Worm (Caenorhabditis elegans) whole organism, midembryonic: ENCODE results near the gene C50B8.6.

Experiments used
- T22C8.4 ChIP-seq: fragments of 200-800 bp; sonication (Bioruptor generic); IDR thresholded peaks from 2 replicates; pipeline ENCODE4 v1.3.6; 2022; ENCODE audit warnings: missing genetic modification characterization, missing compliant biosample characterization
- cog-1 ChIP-seq: sonication (generic microtip); optimal IDR thresholded peaks from 2 replicates; lab custom pipeline; 2016; ENCODE audit warnings: missing genetic modification characterization, missing compliant biosample characterization
- flt-1 ChIP-seq: fragments of 200-800 bp; sonication (Bioruptor generic); IDR thresholded peaks from 2 replicates; pipeline ENCODE4 v1.3.6; 2022; ENCODE audit warnings: missing genetic modification characterization, missing compliant biosample characterization
- klf-2 ChIP-seq: fragments of 200-800 bp; sonication (Bioruptor generic); conservative IDR thresholded peaks from 2 replicates; pipeline ENCODE4 v1.3.6; 2022; ENCODE audit warnings: missing genetic modification reagents, missing genetic modification characterization, missing compliant biosample characterization
- med-1 ChIP-seq: sonication (generic microtip); optimal IDR thresholded peaks from 2 replicates; lab custom pipeline; 2017; ENCODE audit warnings: missing genetic modification characterization, mild to moderate bottlenecking, missing compliant biosample characterization, antibody characterized with exemption, missing genetic modification reagents; ENCODE audit not compliant: insufficient read depth
- ref-1 ChIP-seq: fragments of 200-800 bp; sonication (Bioruptor generic); conservative IDR thresholded peaks from 2 replicates; pipeline ENCODE4 v1.3.6; 2022; ENCODE audit warnings: missing genetic modification reagents, missing genetic modification characterization, missing compliant biosample characterization
- tab-1 ChIP-seq: fragments of 200-800 bp; sonication (Bioruptor generic); IDR thresholded peaks from 2 replicates; pipeline ENCODE4 v1.3.6; 2022; ENCODE audit warnings: missing genetic modification characterization, missing compliant biosample characterization
- ztf-23 ChIP-seq: fragments of 200-800 bp; sonication (Bioruptor generic); IDR thresholded peaks from 2 replicates; pipeline ENCODE4 v1.3.6; 2022; ENCODE audit warnings: missing genetic modification reagents, missing genetic modification characterization, missing compliant biosample characterization
- ztf-29 ChIP-seq: fragments of 200-800 bp; sonication (Bioruptor generic); IDR thresholded peaks from 2 replicates; pipeline ENCODE4 v1.3.6; 2022; ENCODE audit warnings: missing genetic modification reagents, missing genetic modification characterization, missing compliant biosample characterization

The C50B8.6 gene

DNA sequence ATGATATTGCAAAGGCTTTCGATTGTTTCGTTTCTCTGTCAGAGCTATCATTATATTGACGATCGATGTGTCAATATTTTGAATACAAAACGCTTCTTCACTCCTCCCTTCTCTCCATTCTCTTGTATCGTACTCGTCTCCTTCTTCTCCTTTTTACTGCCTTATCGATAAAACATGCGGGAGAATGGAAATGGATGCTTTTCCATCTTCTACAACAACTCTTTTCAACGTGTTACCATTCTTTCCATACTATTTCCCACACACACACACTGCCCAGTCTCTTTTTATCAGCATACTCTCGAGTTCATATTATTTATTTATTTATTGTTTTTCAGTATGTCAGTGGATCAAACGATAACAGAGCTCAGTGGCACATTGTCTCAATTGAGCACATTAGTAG, at the start of gene C50B8.6:
Gene C50B8.6, plus strand, starts transcription at position 336 of the 400 bp plus-strand sequence.
- TF ChIP-seq tab-1 (GFP tag; lab: Robert Waterston, UW) (no peak), ztf-23 (GFP tag; lab: Robert Waterston, UW) (no peak), ref-1 (GFP tag; lab: Robert Waterston, UW) (no peak), T22C8.4 (GFP tag; lab: Robert Waterston, UW) (no peak)

DNA sequence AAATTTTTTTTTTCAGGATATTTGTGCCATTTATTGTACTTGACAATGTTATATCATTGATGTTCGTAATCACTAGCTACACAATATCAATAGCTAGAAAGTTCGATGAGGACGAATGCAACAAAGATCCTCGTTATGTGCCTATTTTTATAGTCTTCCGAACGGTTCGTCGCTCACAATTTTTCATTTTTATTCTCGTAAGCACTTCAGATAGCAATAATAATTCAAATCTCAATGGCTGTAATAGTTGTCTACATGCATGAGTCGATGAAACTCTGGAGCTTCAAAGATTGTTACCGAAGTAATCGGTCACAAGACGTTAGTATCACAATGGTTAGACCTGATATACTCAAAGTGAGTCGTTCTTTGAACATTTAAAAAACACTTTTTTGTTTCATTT, 49.6 kb upstream of the C50B8.6 start:
- TF ChIP-seq flt-1 (GFP tag; lab: Robert Waterston, UW) (no peak), ref-1 (GFP tag; lab: Robert Waterston, UW) (no peak), ztf-29 (GFP tag; lab: Robert Waterston, UW) (no peak), tab-1 (GFP tag; lab: Robert Waterston, UW) (no peak), med-1 (GFP tag; lab: Kevin White, UChicago) (no peak), cog-1 (tag; lab: Kevin White, UChicago) (no peak), T22C8.4 (GFP tag; lab: Robert Waterston, UW) (no peak), ztf-23 (GFP tag; lab: Robert Waterston, UW) (no peak), klf-2 (GFP tag; lab: Robert Waterston, UW) (no peak)

DNA sequence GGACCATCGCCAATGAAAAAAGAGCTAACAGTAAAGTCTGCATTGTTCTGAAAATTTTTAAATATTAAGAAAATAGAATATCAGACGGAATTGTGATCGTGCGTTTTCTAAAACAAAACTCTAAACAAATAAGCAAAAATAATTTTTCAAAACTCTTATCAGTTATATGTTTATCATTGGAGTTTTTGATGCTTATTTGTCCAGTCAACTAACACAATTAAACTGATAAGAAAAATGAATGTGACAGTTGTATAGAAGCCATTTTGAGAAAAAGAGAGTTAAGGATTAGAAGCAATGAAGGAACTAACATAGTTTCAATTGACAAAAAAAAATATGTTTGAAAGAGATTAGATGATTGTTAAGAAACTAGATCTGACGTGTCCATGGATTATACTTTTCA, 48.1 kb upstream of the C50B8.6 start, which contains the start of gene ttr-44:
Gene ttr-44, minus strand, starts transcription at position 47 of the 400 bp plus-strand sequence.
- TF ChIP-seq ref-1 (GFP tag; lab: Robert Waterston, UW): no peak
- no peak for TF ChIP-seq ztf-29 (GFP tag; lab: Robert Waterston, UW)
- TF ChIP-seq tab-1 (GFP tag; lab: Robert Waterston, UW): no peak
- TF ChIP-seq cog-1 (tag; lab: Kevin White, UChicago): no peak
- TF ChIP-seq T22C8.4 (GFP tag; lab: Robert Waterston, UW): no peak
- TF ChIP-seq med-1 (GFP tag; lab: Kevin White, UChicago): no peak
- TF ChIP-seq ztf-23 (GFP tag; lab: Robert Waterston, UW): no peak
- TF ChIP-seq klf-2 (GFP tag; lab: Robert Waterston, UW): no peak

DNA sequence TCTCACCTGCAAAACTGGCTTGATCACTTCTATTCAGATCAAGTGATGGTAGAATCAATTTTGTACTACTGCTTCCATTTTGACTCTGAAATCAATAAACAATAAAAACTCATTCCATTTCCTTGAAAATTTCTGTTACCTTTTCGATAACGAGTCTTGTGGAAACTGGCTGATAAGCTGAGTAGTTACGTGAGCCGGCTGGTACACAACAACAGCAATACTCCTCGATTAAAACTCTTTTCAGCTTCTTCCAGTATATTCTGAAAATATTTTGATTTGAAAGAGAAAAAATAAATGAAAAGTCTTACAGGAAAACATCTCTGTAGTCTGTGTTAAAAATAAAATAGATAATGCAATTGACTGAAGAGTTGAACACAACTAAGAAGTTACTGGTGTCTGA, 46.3 kb upstream of the C50B8.6 start:
- TF ChIP-seq flt-1 (GFP tag; lab: Robert Waterston, UW) (no peak), klf-2 (GFP tag; lab: Robert Waterston, UW) (no peak), med-1 (GFP tag; lab: Kevin White, UChicago) (no peak), cog-1 (tag; lab: Kevin White, UChicago) (no peak), T22C8.4 (GFP tag; lab: Robert Waterston, UW) (no peak), ztf-29 (GFP tag; lab: Robert Waterston, UW) (no peak), ref-1 (GFP tag; lab: Robert Waterston, UW) (no peak), ztf-23 (GFP tag; lab: Robert Waterston, UW) (no peak), tab-1 (GFP tag; lab: Robert Waterston, UW) (no peak)

DNA sequence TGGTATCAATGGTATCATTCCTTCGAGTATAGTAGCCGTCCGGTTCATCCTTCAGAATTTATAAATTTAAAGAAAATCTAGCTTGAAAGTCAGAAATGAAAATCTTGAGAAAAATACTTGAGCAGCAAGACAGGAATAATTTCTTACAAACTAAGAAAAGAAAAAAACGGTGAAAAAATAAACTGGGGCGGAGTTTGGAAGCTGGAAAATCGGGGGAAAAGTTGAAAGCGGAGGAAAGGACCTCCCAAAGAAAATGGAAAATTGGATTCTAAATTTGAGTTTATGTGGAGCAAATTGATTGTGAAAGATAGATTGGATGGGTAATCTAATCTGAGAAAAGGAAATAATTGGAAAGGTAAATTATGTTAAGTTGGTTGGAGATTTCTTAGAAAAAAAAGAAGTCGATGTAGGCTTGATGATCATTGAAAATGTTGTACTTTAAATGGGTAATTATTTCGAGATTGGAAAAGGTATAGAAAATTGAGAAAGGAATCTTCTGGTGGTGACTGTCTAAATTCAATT, 42.7 kb upstream of the C50B8.6 start, which contains the start of gene frpr-5:
Gene frpr-5, minus strand, starts transcription at position 51 of the 522 bp plus-strand sequence.
- TF ChIP-seq ztf-29 (GFP tag; lab: Robert Waterston, UW) (no peak), tab-1 (GFP tag; lab: Robert Waterston, UW) (no peak), cog-1 (tag; lab: Kevin White, UChicago) (no peak), T22C8.4 (GFP tag; lab: Robert Waterston, UW) (no peak), klf-2 (GFP tag; lab: Robert Waterston, UW) (no peak), ref-1 (GFP tag; lab: Robert Waterston, UW) (no peak), ztf-23 (GFP tag; lab: Robert Waterston, UW) (no peak), med-1 (GFP tag; lab: Kevin White, UChicago) (no peak), flt-1 (GFP tag; lab: Robert Waterston, UW) (no peak)

DNA sequence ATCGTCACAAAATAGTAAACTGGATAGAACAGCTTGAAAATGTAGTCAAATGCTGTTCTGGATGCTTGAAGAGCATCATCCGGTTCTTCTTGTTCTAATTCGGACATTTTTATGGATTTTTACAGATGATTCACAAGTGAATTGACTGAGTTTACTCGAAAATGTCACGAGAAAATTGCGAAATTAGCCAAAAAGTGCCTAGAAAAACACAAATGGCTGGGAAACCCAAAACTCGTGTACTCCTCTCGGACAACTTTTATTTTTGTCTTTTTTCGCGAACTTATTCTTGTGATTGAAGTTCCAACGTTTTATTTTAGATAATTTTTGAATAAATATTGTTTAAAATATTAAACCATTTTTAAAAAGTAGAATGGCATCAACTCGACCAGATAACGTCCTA, 27.2 kb upstream of the C50B8.6 start, which contains the start of the genes C56A3.4 and C56A3.5:
Gene C56A3.4, minus strand, starts transcription at position 154 of the 400 bp plus-strand sequence.
Gene C56A3.5, plus strand, starts transcription at position 367 of the 400 bp plus-strand sequence.
- TF ChIP-seq cog-1 (tag; lab: Kevin White, UChicago) (no peak), klf-2 (GFP tag; lab: Robert Waterston, UW) (no peak), flt-1 (GFP tag; lab: Robert Waterston, UW) (no peak), tab-1 (GFP tag; lab: Robert Waterston, UW) (no peak), ztf-29 (GFP tag; lab: Robert Waterston, UW) (no peak), med-1 (GFP tag; lab: Kevin White, UChicago) (no peak), T22C8.4 (GFP tag; lab: Robert Waterston, UW) (no peak), ztf-23 (GFP tag; lab: Robert Waterston, UW) (no peak), ref-1 (GFP tag; lab: Robert Waterston, UW) (no peak)

- no peak for TF ChIP-seq ztf-29 (GFP tag; lab: Robert Waterston, UW)
- no peak for TF ChIP-seq med-1 (GFP tag; lab: Kevin White, UChicago)
- TF ChIP-seq tab-1 (GFP tag; lab: Robert Waterston, UW): no peak
- no peak for TF ChIP-seq ztf-23 (GFP tag; lab: Robert Waterston, UW)
- no peak for TF ChIP-seq ref-1 (GFP tag; lab: Robert Waterston, UW)
- TF ChIP-seq flt-1 (GFP tag; lab: Robert Waterston, UW): no peak
- no peak for TF ChIP-seq cog-1 (tag; lab: Kevin White, UChicago)
- TF ChIP-seq T22C8.4 (GFP tag; lab: Robert Waterston, UW): no peak
- TF ChIP-seq klf-2 (GFP tag; lab: Robert Waterston, UW): no peak
Observed at ce11 chrV:13556297-13556696, 22.5 kb upstream of the C50B8.6 start, which contains the start of gene C56A3.6. TSS of gene C56A3.6 (minus strand) at chrV:13556397.

ce11 chrV:13556746-13557145, 22.0 kb upstream of the C50B8.6 start, which contains the start of gene cav-2:
TSS of gene cav-2 (plus strand) at chrV:13557104.
- TF ChIP-seq ztf-29 (GFP tag; lab: Robert Waterston, UW) (no peak), tab-1 (GFP tag; lab: Robert Waterston, UW) (no peak), ref-1 (GFP tag; lab: Robert Waterston, UW) (no peak), klf-2 (GFP tag; lab: Robert Waterston, UW) (peak; percentile 56; the same call in 1 of the 2 replicates), ztf-23 (GFP tag; lab: Robert Waterston, UW) (peak; percentile 73), cog-1 (tag; lab: Kevin White, UChicago) (peak; percentile 3), med-1 (GFP tag; lab: Kevin White, UChicago) (no peak), T22C8.4 (GFP tag; lab: Robert Waterston, UW) (no peak), flt-1 (GFP tag; lab: Robert Waterston, UW) (peak; percentile 87)
